Worm (Caenorhabditis elegans): Measurements from ENCODE around the gene tsn-1.

- no peak for TF ChIP-seq nhr-12 (tag; optimal IDR thresholded peaks at IDR 0.05)
- no peak for TF ChIP-seq elt-1 (tag; optimal IDR thresholded peaks at IDR 0.05)
- TF ChIP-seq unc-62 (GFP tag; optimal IDR thresholded peaks at IDR 0.05), result no peak
These were observed 50.1 kb downstream of the tsn-1 start, which contains the start of gene C27D9.2 for ce11 chrII:4756751-4757150.

All from whole organism, L2 larva.